Worm (Caenorhabditis elegans) whole organism, L2 larva: ENCODE measurements around the gene F02D10.3.
"Not testable (repeated sequence)": the region's sequence is repeated elsewhere in the genome, so short reads cannot be mapped to it uniquely, and the experiment has no call there.

Experiments used
- C34F6.9 ChIP-seq: fragments of 150-350 bp; optimal IDR thresholded peaks from 2 replicates; lab custom pipeline; 2014; ENCODE audit warnings: missing biosample characterization, missing genetic modification characterization
- F13H6.1 ChIP-seq: sonication (generic microtip); optimal IDR thresholded peaks from 2 replicates; lab custom pipeline; 2016; ENCODE audit warnings: missing genetic modification characterization, missing compliant biosample characterization
- Y55F3AM.14 ChIP-seq: fragments of 200-800 bp; sonication (Bioruptor generic); optimal IDR thresholded peaks from 2 replicates; lab custom pipeline; 2018; ENCODE audit warnings: mild to moderate bottlenecking, missing genetic modification characterization, missing compliant biosample characterization
- blmp-1 ChIP-seq: sonication (generic microtip); optimal IDR thresholded peaks from 2 replicates; lab custom pipeline; 2017; ENCODE audit warnings: missing genetic modification characterization, mild to moderate bottlenecking, missing compliant biosample characterization, antibody characterized with exemption, moderate library complexity; ENCODE audit not compliant: insufficient read depth
- ceh-16 ChIP-seq: fragments of 150-350 bp; optimal IDR thresholded peaks from 2 replicates; lab custom pipeline; 2014; ENCODE audit warnings: missing biosample characterization, missing genetic modification characterization
- crh-2 ChIP-seq: sonication (generic microtip); optimal IDR thresholded peaks from 2 replicates; lab custom pipeline; 2017; ENCODE audit warnings: missing biosample characterization, missing genetic modification characterization
- dmd-4 ChIP-seq: sonication (generic microtip); optimal IDR thresholded peaks from 2 replicates; lab custom pipeline; 2017; ENCODE audit warnings: missing biosample characterization, missing genetic modification characterization
- egl-27 ChIP-seq: sonication (generic microtip); optimal IDR thresholded peaks from 3 replicates; lab custom pipeline; 2017; ENCODE audit warnings: missing biosample characterization, missing genetic modification reagents, missing genetic modification characterization
- elt-1 ChIP-seq: fragments of 150-350 bp; optimal IDR thresholded peaks from 2 replicates; lab custom pipeline; 2014; ENCODE audit warnings: missing biosample characterization, missing genetic modification characterization
- fos-1 ChIP-seq: fragments of 150-350 bp; optimal IDR thresholded peaks from 2 replicates; lab custom pipeline; 2014; ENCODE audit warnings: missing biosample characterization, missing genetic modification characterization
- gmeb-1 ChIP-seq: fragments of 150-350 bp; optimal IDR thresholded peaks from 2 replicates; lab custom pipeline; 2014; ENCODE audit warnings: missing biosample characterization, missing genetic modification characterization
- lin-11 ChIP-seq: fragments of 150-350 bp; sonication (generic microtip); optimal IDR thresholded peaks from 2 replicates; lab custom pipeline; 2014; ENCODE audit warnings: missing biosample characterization, missing genetic modification characterization, inconsistent platforms, mixed read lengths
- lin-13 ChIP-seq: fragments of 150-350 bp; optimal IDR thresholded peaks from 2 replicates; lab custom pipeline; 2014; ENCODE audit warnings: missing biosample characterization, missing genetic modification reagents, missing genetic modification characterization
- lin-39 ChIP-seq: fragments of 150-350 bp; optimal IDR thresholded peaks from 2 replicates; lab custom pipeline; 2014; ENCODE audit warnings: missing biosample characterization, missing genetic modification reagents, missing genetic modification characterization
- lsy-2 ChIP-seq, 2 experiments: fragments of 150-350 bp in 1 of 2; sonication (generic microtip) in 1 of 2; optimal IDR thresholded peaks; 2 replicates each; lab custom pipeline; 2014 to 2017; ENCODE audit warnings: missing biosample characterization in 2 of 2, missing genetic modification characterization in 2 of 2
- mab-5 ChIP-seq: fragments of 150-350 bp; optimal IDR thresholded peaks from 2 replicates; lab custom pipeline; 2014; ENCODE audit warnings: missing biosample characterization, missing genetic modification characterization
- mbf-1 ChIP-seq: sonication (generic microtip); optimal IDR thresholded peaks from 2 replicates; lab custom pipeline; 2017; ENCODE audit warnings: missing biosample characterization, missing genetic modification characterization
- mdl-1 ChIP-seq, 2 experiments: fragments of 150-350 bp in 1 of 2; sonication (generic microtip) in 1 of 2; optimal IDR thresholded peaks; 2 replicates each; lab custom pipeline; 2017; ENCODE audit warnings: missing biosample characterization in 2 of 2, missing genetic modification characterization in 2 of 2
- nhr-10 ChIP-seq: sonication (generic microtip); optimal IDR thresholded peaks from 2 replicates; lab custom pipeline; 2017; ENCODE audit warnings: missing biosample characterization, missing genetic modification characterization
- nhr-11 ChIP-seq: fragments of 150-350 bp; optimal IDR thresholded peaks from 2 replicates; lab custom pipeline; 2014; ENCODE audit warnings: missing biosample characterization, missing genetic modification characterization
- nhr-129 ChIP-seq: fragments of 150-350 bp; optimal IDR thresholded peaks from 2 replicates; lab custom pipeline; 2014; ENCODE audit warnings: missing biosample characterization, missing genetic modification characterization
- nhr-21 ChIP-seq: fragments of 150-350 bp; optimal IDR thresholded peaks from 2 replicates; lab custom pipeline; 2014; ENCODE audit warnings: missing biosample characterization, missing genetic modification characterization
- nhr-237 ChIP-seq: fragments of 150-350 bp; optimal IDR thresholded peaks from 2 replicates; lab custom pipeline; 2014; ENCODE audit warnings: missing biosample characterization, missing genetic modification characterization
- nhr-6 ChIP-seq: fragments of 150-350 bp; optimal IDR thresholded peaks from 2 replicates; lab custom pipeline; 2014; ENCODE audit warnings: missing biosample characterization, missing genetic modification characterization
- nhr-77 ChIP-seq: fragments of 150-350 bp; optimal IDR thresholded peaks from 2 replicates; lab custom pipeline; 2014; ENCODE audit warnings: missing biosample characterization, missing genetic modification characterization
- peb-1 ChIP-seq: fragments of 150-350 bp; optimal IDR thresholded peaks from 2 replicates; lab custom pipeline; 2014; ENCODE audit warnings: missing biosample characterization, missing genetic modification characterization
- skn-1 ChIP-seq: sonication (generic microtip); optimal IDR thresholded peaks from 2 replicates; lab custom pipeline; 2017; ENCODE audit warnings: missing biosample characterization, missing genetic modification characterization
- sma-3 ChIP-seq: sonication (generic microtip); optimal IDR thresholded peaks from 2 replicates; lab custom pipeline; 2016; ENCODE audit warnings: missing genetic modification reagents, missing genetic modification characterization, missing compliant biosample characterization
- sma-9 ChIP-seq, 2 experiments: fragments of 150-350 bp in 1 of 2; sonication (generic microtip) in 1 of 2; optimal IDR thresholded peaks; 2 replicates each; lab custom pipeline; 2014 to 2016; ENCODE audit warnings: missing genetic modification characterization in 2 of 2, mild to moderate bottlenecking in 1 of 2, missing biosample characterization in 1 of 2, missing compliant biosample characterization in 1 of 2, missing genetic modification reagents in 1 of 2, moderate library complexity in 1 of 2
- snpc-4 ChIP-seq: fragments of 150-350 bp; optimal IDR thresholded peaks from 2 replicates; lab custom pipeline; 2014; ENCODE audit warnings: missing biosample characterization, missing genetic modification characterization
- unc-55 ChIP-seq: fragments of 150-350 bp; sonication (generic microtip); optimal IDR thresholded peaks from 3 replicates; lab custom pipeline; 2014; ENCODE audit warnings: missing biosample characterization, missing genetic modification reagents, missing genetic modification characterization
- unc-62 ChIP-seq: fragments of 150-350 bp; optimal IDR thresholded peaks from 2 replicates; lab custom pipeline; 2014; ENCODE audit warnings: missing biosample characterization, missing genetic modification reagents, missing genetic modification characterization
- zag-1 ChIP-seq: fragments of 150-350 bp; optimal IDR thresholded peaks from 2 replicates; lab custom pipeline; 2014; ENCODE audit warnings: missing biosample characterization, missing genetic modification characterization

Gene F02D10.3

DNA sequence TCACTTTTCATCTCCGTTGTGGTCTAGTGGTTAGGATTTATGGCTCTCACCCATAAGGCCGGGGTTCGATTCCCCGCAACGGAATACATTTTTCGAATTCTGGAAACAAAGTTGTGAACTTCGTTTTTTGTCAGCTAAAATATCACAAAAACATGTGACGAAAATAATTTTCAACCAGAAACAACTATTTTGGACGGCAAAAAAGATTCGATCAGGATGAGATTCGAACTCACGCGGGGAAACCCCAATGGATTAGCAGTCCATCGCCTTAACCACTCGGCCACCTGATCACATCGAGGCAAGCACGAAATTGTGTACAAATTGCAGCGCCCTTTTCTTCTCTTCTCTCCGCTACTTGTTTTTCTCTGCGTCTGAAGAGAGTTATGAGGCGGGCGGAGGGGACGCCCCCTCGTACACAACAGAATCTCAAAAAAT is 13.7 kb downstream of the F02D10.3 start:
- peak; percentile 70 for TF ChIP-seq nhr-21 (tag; lab: Kevin White, UChicago)
- TF ChIP-seq egl-27: peak; percentile 20
- peak; percentile 47 for TF ChIP-seq lin-13 (GFP tag; lab: Kevin White, UChicago)
- peak; percentile 20 to 52 for TF ChIP-seq lsy-2 (tag; optimal IDR thresholded peaks at IDR 0.05; lab: Kevin White, UChicago)
- TF ChIP-seq lin-11 (tag; lab: Kevin White, UChicago): peak; percentile 47
- peak; percentile 3 for TF ChIP-seq nhr-6 (tag; lab: Kevin White, UChicago)
- peak; percentile 40 for TF ChIP-seq Y55F3AM.14 (GFP tag; lab: Kevin White, UChicago)
- TF ChIP-seq unc-55 (GFP tag; lab: Kevin White, UChicago): peak; percentile 59
- peak in 1 of 2 experiments; percentile 54 for TF ChIP-seq mdl-1 (tag; optimal IDR thresholded peaks at IDR 0.05; lab: Kevin White, UChicago)
- TF ChIP-seq C34F6.9 (tag; lab: Kevin White, UChicago): peak; percentile 49
- TF ChIP-seq nhr-129 (tag; lab: Kevin White, UChicago): peak; percentile 79
- peak; percentile 71 for TF ChIP-seq sma-3 (GFP tag; lab: Kevin White, UChicago)
- peak; percentile 57 for TF ChIP-seq crh-2
- TF ChIP-seq zag-1 (tag; lab: Kevin White, UChicago): peak; percentile 51
- TF ChIP-seq sma-9 (GFP tag; optimal IDR thresholded peaks at IDR 0.05; lab: Kevin White, UChicago): peak; percentile 71
- not testable (repeated sequence) for TF ChIP-seq sma-9 (tag; optimal IDR thresholded peaks at IDR 0.05; lab: Kevin White, UChicago)
- peak; percentile 46 for TF ChIP-seq F13H6.1
- TF ChIP-seq fos-1 (tag; lab: Kevin White, UChicago): peak; percentile 42

DNA sequence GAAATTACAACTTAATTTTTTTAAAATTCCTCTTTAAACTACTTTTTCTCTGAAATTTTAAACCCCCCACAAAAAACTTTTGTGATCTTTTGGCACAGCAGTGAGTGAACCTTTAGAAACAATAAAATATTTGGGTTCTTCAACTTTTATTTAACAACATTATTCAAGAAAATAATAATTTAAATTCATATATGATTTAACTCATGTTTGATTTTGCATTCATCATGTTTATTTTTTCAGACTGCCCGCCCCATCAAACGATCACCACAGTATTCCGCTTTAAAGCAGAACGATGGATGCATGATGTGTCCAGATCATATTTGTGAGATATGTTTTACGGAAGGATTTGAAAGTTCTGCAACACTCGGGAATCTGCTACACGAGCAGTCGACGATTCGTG is 16.0 kb downstream of the F02D10.3 start, which contains the start of gene set-8:
set-8 (plus strand) TSS at position 301 of the 400 bp plus-strand sequence.
- no peak for TF ChIP-seq mbf-1 (tag; lab: Kevin White, UChicago)
- TF ChIP-seq lsy-2 (tag; optimal IDR thresholded peaks at IDR 0.05; lab: Kevin White, UChicago): no peak
- no peak for TF ChIP-seq blmp-1 (tag; lab: Kevin White, UChicago)
- TF ChIP-seq snpc-4 (tag; lab: Kevin White, UChicago): no peak
- TF ChIP-seq egl-27: no peak
- no peak for TF ChIP-seq peb-1
- no peak for TF ChIP-seq lin-13 (GFP tag; lab: Kevin White, UChicago)
- TF ChIP-seq unc-62 (GFP tag; lab: Kevin White, UChicago): no peak
- TF ChIP-seq dmd-4 (tag; lab: Kevin White, UChicago): no peak
- TF ChIP-seq nhr-237 (tag; lab: Kevin White, UChicago): no peak
- TF ChIP-seq ceh-16 (tag; lab: Kevin White, UChicago): no peak
- no peak for TF ChIP-seq nhr-10 (tag; lab: Kevin White, UChicago)
- no peak for TF ChIP-seq nhr-11
- no peak for TF ChIP-seq elt-1
- no peak for TF ChIP-seq sma-9 (GFP tag; optimal IDR thresholded peaks at IDR 0.05; lab: Kevin White, UChicago)
- TF ChIP-seq sma-9 (tag; optimal IDR thresholded peaks at IDR 0.05; lab: Kevin White, UChicago): no peak

DNA sequence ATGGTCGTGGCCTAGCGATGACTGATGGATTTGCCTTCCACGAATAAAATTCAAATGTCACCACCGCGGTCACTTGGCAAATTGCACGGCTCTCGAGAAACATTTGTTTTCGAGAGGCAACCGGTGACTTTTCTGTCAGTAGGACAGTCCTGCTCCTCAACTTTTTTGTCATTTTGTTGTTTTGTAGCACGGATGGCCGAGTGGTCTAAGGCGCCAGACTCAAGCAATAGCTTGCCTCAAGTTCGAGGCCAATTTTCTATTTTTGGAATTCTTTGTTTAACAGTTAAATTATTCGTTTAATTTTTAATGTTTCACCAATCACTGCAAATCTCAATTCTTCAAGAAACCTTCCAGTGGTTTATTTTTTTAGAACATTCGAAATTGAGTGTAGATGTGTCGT is 18.2 kb downstream of the F02D10.3 start:
- no peak for TF ChIP-seq nhr-77 (tag; lab: Kevin White, UChicago)

DNA sequence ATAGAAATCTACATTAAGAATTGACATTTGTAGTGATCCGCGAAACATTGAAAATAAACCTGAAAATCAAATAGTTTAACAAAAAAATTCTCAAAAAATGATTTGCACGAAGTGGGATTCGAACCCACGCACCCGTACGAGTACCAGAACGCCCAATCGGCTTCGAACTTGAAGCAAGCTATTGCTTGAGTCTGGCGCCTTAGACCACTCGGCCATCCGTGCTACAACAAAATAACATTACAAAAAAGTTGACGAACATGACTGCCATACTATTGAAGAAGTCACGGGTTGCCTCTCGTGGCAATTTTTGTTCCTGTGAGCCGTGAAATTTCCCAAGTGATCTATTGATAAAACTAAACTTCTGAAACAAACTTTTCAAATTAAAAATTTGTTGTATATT is 19.1 kb downstream of the F02D10.3 start:
- TF ChIP-seq sma-9 (GFP tag; optimal IDR thresholded peaks at IDR 0.05; lab: Kevin White, UChicago): no peak
- TF ChIP-seq sma-9 (tag; optimal IDR thresholded peaks at IDR 0.05; lab: Kevin White, UChicago): no peak
- no peak for TF ChIP-seq lin-39 (tag; lab: Kevin White, UChicago)

DNA sequence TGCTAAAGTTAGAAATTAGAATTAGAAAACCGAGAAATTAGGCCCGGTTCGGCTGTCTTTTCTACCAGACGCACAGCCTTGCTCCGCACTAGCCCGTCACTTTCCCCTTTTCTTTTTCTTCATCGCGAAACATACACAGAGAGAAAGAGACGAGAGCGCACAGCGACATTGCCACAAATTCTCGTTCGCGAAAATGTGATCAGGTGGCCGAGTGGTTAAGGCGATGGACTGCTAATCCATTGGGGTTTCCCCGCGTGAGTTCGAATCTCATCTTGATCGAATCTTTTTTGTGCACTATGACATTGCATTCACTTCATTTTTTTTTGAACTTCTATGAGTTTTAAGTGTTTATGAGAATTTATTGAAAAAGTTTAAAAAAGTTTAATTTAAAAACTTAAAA is 20.0 kb downstream of the F02D10.3 start:
- TF ChIP-seq gmeb-1 (tag; lab: Kevin White, UChicago) (peak; percentile 35), sma-3 (GFP tag; lab: Kevin White, UChicago) (peak; percentile 31), snpc-4 (tag; lab: Kevin White, UChicago) (peak; percentile 3), nhr-237 (tag; lab: Kevin White, UChicago) (no peak), skn-1 (no peak), nhr-6 (tag; lab: Kevin White, UChicago) (no peak), sma-9 (GFP tag; optimal IDR thresholded peaks at IDR 0.05; lab: Kevin White, UChicago) (peak; percentile 62), sma-9 (tag; optimal IDR thresholded peaks at IDR 0.05; lab: Kevin White, UChicago) (no peak), unc-55 (GFP tag; lab: Kevin White, UChicago) (peak; percentile 45), fos-1 (tag; lab: Kevin White, UChicago) (peak; percentile 45), mab-5 (no peak), nhr-21 (tag; lab: Kevin White, UChicago) (peak; percentile 51), F13H6.1 (peak; percentile 47), nhr-129 (tag; lab: Kevin White, UChicago) (peak; percentile 75), unc-62 (GFP tag; lab: Kevin White, UChicago) (no peak), crh-2 (peak; percentile 60), lin-11 (tag; lab: Kevin White, UChicago) (peak; percentile 13)
